Fruit fly (Drosophila melanogaster) ovary, adult (tissue): ENCODE measurements around the gene Fmr1.

ENCODE experiments used
- CG17801 ChIP-seq: fragments of 200-800 bp; optimal IDR thresholded peaks from 2 replicates; lab custom pipeline; 2019; ENCODE audit warnings: missing biosample characterization, mild to moderate bottlenecking, missing genetic modification characterization, moderate library complexity; ENCODE audit not compliant: partially characterized antibody

Fmr1 gene

DNA sequence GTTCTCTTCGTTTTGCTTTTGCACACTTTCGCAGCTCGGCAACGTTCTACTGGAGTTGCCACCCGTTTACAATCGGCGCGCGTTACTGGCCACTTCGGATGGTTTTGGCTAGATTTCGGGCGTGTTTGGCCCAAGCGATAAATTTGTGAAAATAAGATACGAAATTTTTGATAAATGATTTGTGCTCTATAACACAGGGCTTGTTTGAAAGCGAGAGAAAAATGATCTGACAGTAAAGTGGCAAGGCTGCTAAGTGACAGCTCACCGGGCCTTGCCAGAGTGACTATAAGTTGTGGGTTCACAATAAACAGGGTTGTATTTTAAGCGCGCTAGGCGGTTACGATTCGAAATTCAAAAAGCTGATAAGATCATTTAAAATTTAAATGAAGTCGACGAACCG, at the start of gene Fmr1:
Gene Fmr1, minus strand, starts transcription at position 184 of the 400 bp plus-strand sequence.
- no peak for TF ChIP-seq CG17801 (GFP tag; lab: Kevin White, UChicago)

- TF ChIP-seq CG17801 (GFP tag; lab: Kevin White, UChicago), result no peak
Observed at dm6 chr3R:10153957-10154685, 44.2 kb upstream of the Fmr1 start.

dm6 chr3R:10151830-10152513, 42.1 kb upstream of the Fmr1 start, which contains the start of gene CG34303:
Gene CG34303 (minus strand): TSS chr3R:10151880.
- TF ChIP-seq CG17801 (GFP tag; lab: Kevin White, UChicago), result no peak

DNA sequence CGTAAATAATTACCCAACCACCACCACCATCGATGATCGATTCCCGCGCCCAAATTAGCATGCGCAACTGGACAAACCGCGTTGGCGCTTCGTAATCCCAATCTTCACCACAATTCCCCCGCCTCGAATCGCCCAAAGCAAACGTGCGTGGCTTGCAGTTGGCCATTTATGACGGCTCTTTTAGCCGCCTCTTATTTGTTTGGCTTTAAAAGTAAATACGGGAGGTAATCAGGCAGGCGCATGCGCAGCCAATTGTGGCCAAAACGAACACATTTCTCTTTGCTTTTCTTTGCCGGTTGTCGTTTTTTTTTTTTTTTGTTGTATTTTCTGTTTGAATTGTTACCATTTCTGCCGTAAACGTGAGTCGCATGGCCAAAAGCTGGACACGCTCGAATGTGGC, 40.6 kb upstream of the Fmr1 start:
- no peak for TF ChIP-seq CG17801 (GFP tag; lab: Kevin White, UChicago)

- TF ChIP-seq CG17801 (GFP tag; lab: Kevin White, UChicago), result no peak
Observed at dm6 chr3R:10149667-10150398, 39.9 kb upstream of the Fmr1 start.

dm6 chr3R:10148376-10148887, 38.5 kb upstream of the Fmr1 start:
- TF ChIP-seq CG17801 (GFP tag; lab: Kevin White, UChicago), result no peak

- no peak for TF ChIP-seq CG17801 (GFP tag; lab: Kevin White, UChicago)
Observed at dm6 chr3R:10147176-10147575, 37.3 kb upstream of the Fmr1 start.

dm6 chr3R:10144103-10144998, 34.4 kb upstream of the Fmr1 start, which contains the start of the genes TAF1B and Invadolysin:
Gene TAF1B (minus strand): TSS chr3R:10144184.
Gene Invadolysin (plus strand): TSS chr3R:10144668.
- TF ChIP-seq CG17801 (GFP tag; lab: Kevin White, UChicago), result peak; percentile 33

DNA sequence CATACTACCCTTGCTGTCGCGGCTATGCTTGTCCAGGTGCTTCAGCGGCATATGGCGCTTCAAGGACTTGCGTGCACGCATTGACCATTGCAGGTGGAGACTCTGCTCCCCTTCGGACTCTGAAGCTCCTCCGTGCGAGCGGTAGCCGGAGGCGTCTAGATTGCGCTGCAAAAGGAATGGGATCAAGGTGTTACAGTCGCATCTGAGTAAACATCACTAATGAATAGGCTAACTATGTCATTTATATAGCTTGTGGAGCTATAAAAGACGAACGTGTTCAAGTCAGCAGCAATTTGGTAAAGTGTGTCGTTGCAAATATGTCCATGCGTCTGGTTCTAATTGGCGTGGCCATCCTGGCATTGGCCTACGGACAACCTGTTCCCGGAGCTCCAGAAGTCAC, 32.8 kb upstream of the Fmr1 start, which contains the start of gene CG42759:
Gene CG42759, plus strand, starts transcription at position 301 of the 400 bp plus-strand sequence.
- no peak for TF ChIP-seq CG17801 (GFP tag; lab: Kevin White, UChicago)

DNA sequence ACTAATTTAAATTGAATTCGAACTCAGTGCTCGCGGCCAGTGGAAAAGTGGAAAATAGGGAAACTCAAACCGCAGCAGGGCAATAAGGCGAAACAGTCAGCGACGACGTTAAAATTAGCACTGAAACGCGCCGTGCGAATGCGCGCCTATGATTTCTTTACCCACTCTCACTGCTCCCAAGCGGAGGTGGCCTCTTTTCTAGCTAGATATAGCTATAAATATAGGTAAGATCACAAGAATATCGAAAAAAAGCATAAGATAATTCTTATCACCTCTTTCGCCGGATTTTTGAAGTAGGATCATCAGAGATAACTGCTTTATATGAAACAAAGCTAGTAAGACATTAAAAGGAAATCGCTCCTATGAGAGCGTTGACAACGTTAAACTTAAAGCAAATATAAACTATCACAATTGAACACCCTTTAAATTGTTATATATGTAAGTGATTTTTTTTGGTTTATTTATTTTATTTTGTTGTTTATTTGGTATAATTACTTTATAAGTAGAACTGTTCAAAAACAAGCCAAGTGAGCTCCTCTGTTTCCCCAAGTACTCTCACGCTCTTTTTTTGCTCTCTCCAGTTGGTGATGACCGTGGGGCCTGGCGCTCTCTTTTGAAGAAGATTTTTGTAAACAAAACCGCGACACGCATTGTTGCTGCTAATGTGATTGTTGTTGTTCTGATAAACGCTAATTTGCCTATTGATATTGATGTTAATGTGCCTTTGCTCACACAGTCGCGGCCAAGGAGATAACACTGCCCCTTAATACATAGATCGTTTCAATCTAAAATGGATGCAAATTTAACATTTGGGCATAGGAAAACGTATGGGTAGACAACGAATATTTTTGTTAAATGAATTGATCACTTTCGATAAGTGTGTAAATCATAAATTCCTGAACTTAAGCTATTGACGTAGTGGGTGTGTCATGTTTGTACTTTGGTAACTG, 30.0 kb upstream of the Fmr1 start, which contains the start of gene tws:
Gene tws, minus strand, starts transcription at position 124 of the 950 bp plus-strand sequence.
- TF ChIP-seq CG17801 (GFP tag; lab: Kevin White, UChicago), result peak; percentile 66

DNA sequence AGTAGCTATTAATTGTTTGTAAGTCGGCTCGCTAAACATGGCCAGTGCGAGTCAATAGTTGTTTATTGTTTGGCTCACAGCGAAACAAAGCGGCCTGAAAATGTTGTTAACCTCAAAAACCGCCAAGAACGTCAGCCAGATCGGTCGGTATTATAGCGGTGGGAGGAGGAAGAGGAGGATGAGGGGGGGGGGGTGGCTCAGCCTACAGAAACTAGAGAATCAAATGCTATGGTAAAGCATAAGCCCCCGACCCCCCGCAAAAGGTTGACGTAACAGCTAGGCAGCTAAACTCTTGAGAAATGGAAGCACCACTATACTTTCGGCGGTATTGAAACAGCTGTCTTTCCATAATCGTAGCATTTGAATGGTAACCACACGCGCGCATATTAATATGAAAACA, 29.0 kb upstream of the Fmr1 start:
- no peak for TF ChIP-seq CG17801 (GFP tag; lab: Kevin White, UChicago)

dm6 chr3R:10137801-10138200, 27.9 kb upstream of the Fmr1 start:
- no peak for TF ChIP-seq CG17801 (GFP tag; lab: Kevin White, UChicago)

- TF ChIP-seq CG17801 (GFP tag; lab: Kevin White, UChicago), result no peak
Observed at dm6 chr3R:10135011-10135410, 25.1 kb upstream of the Fmr1 start.
